Fruit fly (Drosophila melanogaster) whole organism, embryonic: ENCODE data around the gene CG42826.

Source experiments
- Bgb ChIP-seq: fragments of 200-800 bp; sonication (Bioruptor generic); IDR thresholded peaks from 2 replicates; pipeline ENCODE4 v1.3.6; 2022; ENCODE audit warnings: missing biosample characterization, missing genetic modification characterization; ENCODE audit not compliant: partially characterized antibody
- CG14050 ChIP-seq: fragments of 200-800 bp; sonication (Bioruptor generic); IDR thresholded peaks from 3 replicates; pipeline ENCODE4 v1.3.6; 2022; ENCODE audit warnings: missing biosample characterization, missing genetic modification characterization
- CG3847 ChIP-seq: fragments of 200-800 bp; sonication (Bioruptor generic); IDR thresholded peaks from 2 replicates; pipeline ENCODE4 v1.3.6; 2022; ENCODE audit warnings: missing biosample characterization, missing genetic modification characterization
- CG5953 ChIP-seq: fragments of 200-800 bp; sonication (Bioruptor generic); IDR thresholded peaks from 2 replicates; pipeline ENCODE4 v1.3.6; 2022; ENCODE audit warnings: missing biosample characterization, missing genetic modification characterization
- Nf-YB ChIP-seq: fragments of 200-800 bp; sonication (Bioruptor generic); optimal IDR thresholded peaks from 3 replicates; lab custom pipeline; 2019; ENCODE audit warnings: missing biosample characterization, mild to moderate bottlenecking, missing genetic modification characterization, moderate library complexity
- Oli ChIP-seq: fragments of 200-800 bp; sonication (Bioruptor generic); optimal IDR thresholded peaks from 2 replicates; lab custom pipeline; 2018; ENCODE audit warnings: missing biosample characterization, mild to moderate bottlenecking, missing genetic modification characterization, moderate library complexity
- gro ChIP-seq: fragments of 200-800 bp; sonication (Bioruptor generic); optimal IDR thresholded peaks from 2 replicates; lab custom pipeline; 2016; ENCODE audit warnings: missing biosample characterization, missing genetic modification characterization
- hbn ChIP-seq: fragments of 200-800 bp; sonication (Bioruptor generic); IDR thresholded peaks from 2 replicates; pipeline ENCODE4 v1.3.6; 2022; ENCODE audit warnings: missing biosample characterization, missing genetic modification characterization; ENCODE audit not compliant: partially characterized antibody
- jing ChIP-seq: fragments of 200-800 bp; sonication (Bioruptor generic); optimal IDR thresholded peaks from 2 replicates; lab custom pipeline; 2018; ENCODE audit warnings: missing biosample characterization, mild to moderate bottlenecking, missing genetic modification characterization
- lmd ChIP-seq: fragments of 200-800 bp; sonication (Bioruptor generic); IDR thresholded peaks from 2 replicates; pipeline ENCODE4 v1.3.6; 2022; ENCODE audit warnings: missing biosample characterization, missing genetic modification characterization
- luna ChIP-seq: fragments of 200-800 bp; sonication (Bioruptor generic); optimal IDR thresholded peaks from 2 replicates; lab custom pipeline; 2016; ENCODE audit warnings: missing biosample characterization, missing genetic modification characterization
- nom ChIP-seq: fragments of 200-800 bp; sonication (Bioruptor generic); optimal IDR thresholded peaks from 2 replicates; lab custom pipeline; 2017; ENCODE audit warnings: missing biosample characterization, missing genetic modification characterization, mild to moderate bottlenecking, moderate library complexity, missing genetic modification reagents

- no peak for TF ChIP-seq hbn (GFP tag; lab: Robert Waterston, UW)
- TF ChIP-seq lmd (GFP tag; lab: Robert Waterston, UW): no peak
- no peak for TF ChIP-seq Bgb
- no peak for TF ChIP-seq nom (GFP tag; lab: Kevin White, UChicago)
- TF ChIP-seq luna (GFP tag; lab: Kevin White, UChicago): no peak
- TF ChIP-seq CG5953 (GFP tag; lab: Robert Waterston, UW): no peak
- TF ChIP-seq CG3847 (GFP tag; lab: Robert Waterston, UW): no peak
- no peak for TF ChIP-seq Oli (tag; lab: Kevin White, UChicago)
- no peak for TF ChIP-seq CG14050 (GFP tag; lab: Robert Waterston, UW)
- TF ChIP-seq jing (GFP tag; lab: Kevin White, UChicago): no peak
- TF ChIP-seq Nf-YB (GFP tag; lab: Kevin White, UChicago): no peak
- no peak for TF ChIP-seq gro (GFP tag; lab: Kevin White, UChicago)
Measured at dm6 chr3L:10098015-10098414, 2.7 kb downstream of the CG42826 start, which contains the start of gene Srg2.
